Worm (Caenorhabditis elegans): Measurements from ENCODE around the gene pbo-6.

pbo-6 gene

DNA sequence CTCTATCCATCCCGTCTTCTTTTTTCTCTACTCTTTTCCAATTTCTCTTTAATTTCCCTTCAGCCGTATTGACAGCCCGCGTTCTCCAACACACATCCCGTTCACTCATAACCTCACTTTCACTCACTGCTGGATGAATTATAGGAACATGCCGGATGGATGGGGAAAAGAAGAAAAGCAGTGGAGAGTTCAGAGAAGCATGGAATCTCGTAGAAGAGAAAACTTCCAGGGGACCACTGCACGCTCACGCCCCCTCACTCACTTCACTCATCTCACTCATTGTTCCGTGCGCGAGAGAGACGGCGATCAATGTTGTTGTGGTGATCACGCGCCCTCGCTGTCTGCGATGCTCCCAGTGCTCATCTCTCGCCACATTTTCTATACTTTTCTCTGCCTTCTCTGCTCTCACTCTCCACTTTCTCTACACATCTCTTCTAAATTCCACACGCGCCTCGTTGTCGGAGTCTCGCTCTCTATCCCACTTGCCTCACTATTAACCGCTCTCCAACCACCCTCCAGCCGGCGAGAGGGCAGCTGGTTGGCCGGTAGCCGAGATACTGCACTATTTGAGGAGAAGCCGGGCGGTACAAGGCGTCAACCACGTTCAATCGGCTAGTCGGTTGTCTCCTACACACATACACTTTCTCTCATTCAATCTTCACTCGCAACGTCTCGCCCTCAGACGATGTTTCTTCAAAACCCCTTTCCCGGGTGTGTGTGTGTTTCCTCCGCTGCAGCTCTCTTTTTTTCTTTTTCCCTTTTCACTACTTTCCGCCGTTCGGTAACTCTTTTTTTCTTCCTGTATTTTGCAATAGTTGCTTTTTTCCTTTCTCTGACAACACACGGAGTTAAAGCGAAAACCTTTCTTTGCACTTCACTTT lies 51.1 kb downstream of the pbo-6 start (continued):
- TF ChIP-seq C34B4.2 (tag; optimal IDR thresholded peaks at IDR 0.05), result peak; percentile 50
- no peak for TF ChIP-seq ceh-90 (tag; optimal IDR thresholded peaks at IDR 0.05)
- peak; percentile 71 for TF ChIP-seq ceh-8 (GFP tag; optimal IDR thresholded peaks at IDR 0.05)
- peak; percentile 81 for TF ChIP-seq mef-2 (tag; optimal IDR thresholded peaks at IDR 0.05)
- peak; percentile 70 for TF ChIP-seq isw-1 (GFP tag; IDR thresholded peaks at IDR 0.05)
- TF ChIP-seq nhr-76 (tag; optimal IDR thresholded peaks at IDR 0.05), result no peak
- peak; percentile 56 for TF ChIP-seq fos-1 (tag; optimal IDR thresholded peaks at IDR 0.05)
- TF ChIP-seq pag-3 (tag; optimal IDR thresholded peaks at IDR 0.05; ENCODE audit: borderline replicate concordance, insufficient read depth), result no peak
- TF ChIP-seq sup-37 (GFP tag; optimal IDR thresholded peaks at IDR 0.05), result peak; percentile 80
- peak; percentile 82 for TF ChIP-seq sox-4 (tag; optimal IDR thresholded peaks at IDR 0.05)
- no peak for TF ChIP-seq hlh-17 (GFP tag; optimal IDR thresholded peaks at IDR 0.05; ENCODE audit: borderline replicate concordance)
- peak; percentile 78 for TF ChIP-seq lir-3 (tag; optimal IDR thresholded peaks at IDR 0.05; ENCODE audit: poor library complexity)
- no peak for TF ChIP-seq hlh-4 (tag; optimal IDR thresholded peaks at IDR 0.05)
- TF ChIP-seq mep-1 (tag; optimal IDR thresholded peaks at IDR 0.05), result peak; percentile 70
- peak; percentile 69 for TF ChIP-seq nhr-237 (tag; optimal IDR thresholded peaks at IDR 0.05)
- TF ChIP-seq ces-1 (GFP tag; optimal IDR thresholded peaks at IDR 0.05), result no peak
- TF ChIP-seq lin-13 (GFP tag; optimal IDR thresholded peaks at IDR 0.05), result peak; percentile 61
- peak; percentile 18 for TF ChIP-seq fkh-4 (tag; optimal IDR thresholded peaks at IDR 0.05; ENCODE audit: borderline replicate concordance)
- TF ChIP-seq nhr-47 (tag; optimal IDR thresholded peaks at IDR 0.05), result peak; percentile 95
- no peak for TF ChIP-seq ama-1 (optimal IDR thresholded peaks at IDR 0.05)
- peak; percentile 91 for TF ChIP-seq egl-13 (tag; optimal IDR thresholded peaks at IDR 0.05)
- TF ChIP-seq aly-2 (tag; optimal IDR thresholded peaks at IDR 0.05), result no peak
- peak; percentile 75 for TF ChIP-seq skn-1 (tag; optimal IDR thresholded peaks at IDR 0.05)
- TF ChIP-seq pqm-1 (tag; optimal IDR thresholded peaks at IDR 0.05), result no peak
- TF ChIP-seq alr-1 (tag; optimal IDR thresholded peaks at IDR 0.05; ENCODE audit: borderline replicate concordance), result no peak
- peak; percentile 75 for TF ChIP-seq grh-1 (GFP tag; IDR thresholded peaks at IDR 0.05)
- TF ChIP-seq ceh-82 (tag; optimal IDR thresholded peaks at IDR 0.05), result peak; percentile 60 to 70 (median 65)
- peak; percentile 77 for TF ChIP-seq rnt-1 (tag; optimal IDR thresholded peaks at IDR 0.05)
- TF ChIP-seq lin-35 (GFP tag; optimal IDR thresholded peaks at IDR 0.05), result peak; percentile 52 to 78
- TF ChIP-seq unc-62 (GFP tag; optimal IDR thresholded peaks at IDR 0.05), result no peak
- peak; percentile 87 for TF ChIP-seq irx-1 (tag; optimal IDR thresholded peaks at IDR 0.05)
- peak; percentile 81 for TF ChIP-seq nhr-90 (tag; optimal IDR thresholded peaks at IDR 0.05; ENCODE audit: poor library complexity)
- TF ChIP-seq ceh-63 (GFP tag; optimal IDR thresholded peaks at IDR 0.05), result no peak
- TF ChIP-seq dpl-1 (GFP tag; optimal IDR thresholded peaks at IDR 0.05), result peak; percentile 21 to 25 (median 24)
- no peak for TF ChIP-seq aha-1 (tag; optimal IDR thresholded peaks at IDR 0.05)
- TF ChIP-seq efl-3 (GFP tag; optimal IDR thresholded peaks at IDR 0.05), result peak; percentile 3
- TF ChIP-seq nhr-85 (tag), result peak; percentile 97
- peak; percentile 70 for TF ChIP-seq fkh-10 (GFP tag; optimal IDR thresholded peaks at IDR 0.05)
- TF ChIP-seq nhr-20 (tag; optimal IDR thresholded peaks at IDR 0.05), result peak; percentile 97
- TF ChIP-seq unc-30 (tag; optimal IDR thresholded peaks at IDR 0.05), result no peak
- TF ChIP-seq unc-130 (tag; optimal IDR thresholded peaks at IDR 0.05), result peak; percentile 67
- TF ChIP-seq unc-98 (GFP tag; IDR thresholded peaks at IDR 0.05), result peak; percentile 56; the same call in 1 of the 2 replicates
- TF ChIP-seq tlp-1 (tag; optimal IDR thresholded peaks at IDR 0.05), result no peak
- TF ChIP-seq nhr-19 (GFP tag; conservative IDR thresholded peaks at IDR 0.05), result peak; percentile 93
- peak; percentile 75 for TF ChIP-seq mab-9 (GFP tag; IDR thresholded peaks at IDR 0.05)
- peak in 1 of 2 experiments; percentile 60 for TF ChIP-seq ztf-11 (tag; optimal IDR thresholded peaks at IDR 0.05)
- TF ChIP-seq nhr-71 (tag; optimal IDR thresholded peaks at IDR 0.05), result peak; percentile 99
- TF ChIP-seq nhr-84 (tag; optimal IDR thresholded peaks at IDR 0.05), result no peak
- TF ChIP-seq lin-15B (tag; optimal IDR thresholded peaks at IDR 0.05), result no peak
- TF ChIP-seq C16A3.4 (tag; optimal IDR thresholded peaks at IDR 0.05), result peak; percentile 70

All from whole organism, L1 larva.